Fruit fly (Drosophila melanogaster) whole organism, wandering third instar larva: ENCODE data around the gene tgo.
A peak's percentile ranks its signal among the peaks of the same experiment; 100 is the strongest.

Experiments used
- Abd-B ChIP-seq: fragments of >200 bp; optimal IDR thresholded peaks from 2 replicates; lab custom pipeline; 2017; ENCODE audit warnings: missing biosample characterization, missing genetic modification characterization
- CG32264 ChIP-seq: fragments of 200-800 bp; sonication (Bioruptor generic); optimal IDR thresholded peaks from 2 replicates; lab custom pipeline; 2016; ENCODE audit warnings: missing biosample characterization, missing genetic modification characterization
- CG9705 ChIP-seq: fragments of 200-800 bp; sonication (Bioruptor generic); optimal IDR thresholded peaks from 2 replicates; lab custom pipeline; 2018; ENCODE audit warnings: missing biosample characterization, mild to moderate bottlenecking, missing genetic modification characterization
- CrebA ChIP-seq: fragments of 200-800 bp; sonication (Bioruptor generic); optimal IDR thresholded peaks from 2 replicates; lab custom pipeline; 2016; ENCODE audit warnings: missing biosample characterization, mild to moderate bottlenecking, missing genetic modification characterization, borderline replicate concordance
- Dfd ChIP-seq: fragments of >200 bp; optimal IDR thresholded peaks from 2 replicates; lab custom pipeline; 2017; ENCODE audit warnings: missing biosample characterization, missing genetic modification characterization
- Dif ChIP-seq: fragments of 200-275, 200-300 bp; sonication (Bioruptor generic); optimal IDR thresholded peaks from 2 replicates; lab custom pipeline; 2018; ENCODE audit warnings: missing biosample characterization, missing genetic modification characterization; ENCODE audit not compliant: partially characterized antibody
- GATAd ChIP-seq: sonication (Bioruptor generic); optimal IDR thresholded peaks from 2 replicates; lab custom pipeline; 2016; ENCODE audit warnings: missing biosample characterization, missing genetic modification characterization
- HLH106 ChIP-seq: fragments of 200-800 bp; optimal IDR thresholded peaks from 3 replicates; lab custom pipeline; 2019; ENCODE audit warnings: missing biosample characterization, mild to moderate bottlenecking, missing genetic modification characterization, moderate library complexity
- Hr78 ChIP-seq: fragments of >200 bp; optimal IDR thresholded peaks from 2 replicates; lab custom pipeline; 2017; ENCODE audit warnings: missing biosample characterization, missing genetic modification characterization
- Hr83 ChIP-seq: fragments of 200-300 bp; sonication (Bioruptor generic); optimal IDR thresholded peaks from 2 replicates; lab custom pipeline; 2016; ENCODE audit warnings: missing biosample characterization, mild to moderate bottlenecking, missing genetic modification characterization, moderate library complexity; ENCODE audit not compliant: poor library complexity, severe bottlenecking
- Jra ChIP-seq: sonication (Bioruptor generic); optimal IDR thresholded peaks from 2 replicates; lab custom pipeline; 2016; ENCODE audit warnings: missing biosample characterization, missing genetic modification characterization
- Mio ChIP-seq: sonication (Bioruptor generic); optimal IDR thresholded peaks from 2 replicates; lab custom pipeline; 2016; ENCODE audit warnings: missing biosample characterization, missing genetic modification characterization
- Myc ChIP-seq: fragments of >200 bp; optimal IDR thresholded peaks from 2 replicates; lab custom pipeline; 2017
- N ChIP-seq: fragments of >200 bp; optimal IDR thresholded peaks from 2 replicates; lab custom pipeline; 2018; ENCODE audit warnings: missing biosample characterization, missing external identifiers, missing genetic modification characterization
- OdsH ChIP-seq: fragments of 200-800 bp; sonication (Bioruptor generic); optimal IDR thresholded peaks from 2 replicates; lab custom pipeline; 2016; ENCODE audit warnings: missing biosample characterization, mild to moderate bottlenecking, missing genetic modification characterization
- Rel ChIP-seq, 2 experiments: fragments of 200-800 bp; sonication (Bioruptor generic) in 1 of 2; optimal IDR thresholded peaks; 2 replicates in 1 of 2; 3 replicates in 1 of 2; lab custom pipeline; 2016 to 2019; ENCODE audit warnings: mild to moderate bottlenecking in 2 of 2, missing biosample characterization in 2 of 2, missing genetic modification characterization in 2 of 2, moderate library complexity in 1 of 2
- Sp1 ChIP-seq: fragments of 200-800 bp; sonication (Bioruptor generic); optimal IDR thresholded peaks from 3 replicates; lab custom pipeline; 2019; ENCODE audit warnings: missing biosample characterization, mild to moderate bottlenecking, missing genetic modification characterization, moderate library complexity
- Vsx2 ChIP-seq: fragments of 200-300, 225-300 bp; sonication (Bioruptor generic); optimal IDR thresholded peaks from 2 replicates; lab custom pipeline; 2018; ENCODE audit warnings: missing biosample characterization, missing genetic modification characterization; ENCODE audit not compliant: partially characterized antibody
- br ChIP-seq: fragments of 200-800 bp; sonication (Bioruptor generic); optimal IDR thresholded peaks from 2 replicates; lab custom pipeline; 2016; ENCODE audit warnings: missing biosample characterization, missing genetic modification characterization
- brk ChIP-seq: fragments of 200-800 bp; sonication (Bioruptor generic); optimal IDR thresholded peaks from 2 replicates; lab custom pipeline; 2016; ENCODE audit warnings: missing biosample characterization, mild to moderate bottlenecking, missing genetic modification characterization
- dl ChIP-seq, 2 experiments: fragments of 175-275, 200-275 bp in 1 of 2; fragments of 200-275 bp in 1 of 2; sonication (Bioruptor generic); optimal IDR thresholded peaks; lab custom pipeline; 2018; ENCODE audit warnings: mild to moderate bottlenecking in 2 of 2, missing biosample characterization in 2 of 2, missing genetic modification characterization in 2 of 2, moderate library complexity in 2 of 2; ENCODE audit not compliant: partially characterized antibody in 2 of 2, insufficient read depth in 1 of 2
- dmrt93B ChIP-seq: fragments of 200-800 bp; sonication (Bioruptor generic); optimal IDR thresholded peaks from 2 replicates; lab custom pipeline; 2018; ENCODE audit warnings: missing biosample characterization, mild to moderate bottlenecking, missing genetic modification characterization
- dsf ChIP-seq: sonication (Bioruptor generic); optimal IDR thresholded peaks from 2 replicates; lab custom pipeline; 2016; ENCODE audit warnings: missing biosample characterization, missing genetic modification characterization, borderline replicate concordance
- ey ChIP-seq: fragments of 200-800 bp; sonication (Bioruptor generic); optimal IDR thresholded peaks from 2 replicates; lab custom pipeline; 2016; ENCODE audit warnings: missing biosample characterization, missing genetic modification characterization
- foxo ChIP-seq, 2 experiments: fragments of 200-800 bp; sonication (Bioruptor generic); optimal IDR thresholded peaks; 2 replicates in 1 of 2; 3 replicates in 1 of 2; lab custom pipeline; 2016 to 2017; ENCODE audit warnings: missing biosample characterization in 2 of 2, missing genetic modification characterization in 2 of 2
- fru ChIP-seq: fragments of 200-800 bp; sonication (Bioruptor generic); optimal IDR thresholded peaks from 3 replicates; lab custom pipeline; 2016; ENCODE audit warnings: missing biosample characterization, mild to moderate bottlenecking, missing genetic modification characterization
- h ChIP-seq: fragments of 200-800 bp; sonication (Bioruptor generic); optimal IDR thresholded peaks from 3 replicates; lab custom pipeline; 2016; ENCODE audit warnings: missing biosample characterization, mild to moderate bottlenecking, missing genetic modification characterization
- jim ChIP-seq: fragments of 175-275, 200-325 bp; sonication (Bioruptor generic); optimal IDR thresholded peaks from 2 replicates; lab custom pipeline; 2016; ENCODE audit warnings: missing biosample characterization, mild to moderate bottlenecking, missing genetic modification characterization
- lola ChIP-seq: fragments of >200 bp; optimal IDR thresholded peaks from 2 replicates; lab custom pipeline; 2017; ENCODE audit warnings: missing biosample characterization, missing genetic modification characterization
- psq ChIP-seq: fragments of 200-800 bp; sonication (Bioruptor generic); optimal IDR thresholded peaks from 3 replicates; lab custom pipeline; 2017; ENCODE audit warnings: missing biosample characterization, mild to moderate bottlenecking, missing genetic modification characterization, moderate library complexity
- rgr ChIP-seq: fragments of 200-800 bp; sonication (Bioruptor generic); optimal IDR thresholded peaks from 3 replicates; lab custom pipeline; 2016; ENCODE audit warnings: missing biosample characterization, mild to moderate bottlenecking, missing genetic modification characterization
- sage ChIP-seq: fragments of 200-800 bp; sonication (Bioruptor generic); optimal IDR thresholded peaks from 2 replicates; lab custom pipeline; 2016; ENCODE audit warnings: missing biosample characterization, mild to moderate bottlenecking, missing genetic modification characterization
- sv ChIP-seq: fragments of 200-800 bp; sonication (Bioruptor generic); optimal IDR thresholded peaks from 3 replicates; lab custom pipeline; 2016; ENCODE audit warnings: missing biosample characterization, missing genetic modification characterization
- tai ChIP-seq: sonication (Bioruptor generic); optimal IDR thresholded peaks from 2 replicates; lab custom pipeline; 2016; ENCODE audit warnings: missing biosample characterization, missing genetic modification characterization
- usp ChIP-seq: fragments of >200 bp; optimal IDR thresholded peaks from 2 replicates; lab custom pipeline; 2017; ENCODE audit warnings: missing biosample characterization, missing genetic modification characterization
- woc ChIP-seq: sonication (Bioruptor generic); optimal IDR thresholded peaks from 2 replicates; lab custom pipeline; 2016; ENCODE audit warnings: missing biosample characterization, mild to moderate bottlenecking, missing genetic modification characterization

Gene tgo

DNA sequence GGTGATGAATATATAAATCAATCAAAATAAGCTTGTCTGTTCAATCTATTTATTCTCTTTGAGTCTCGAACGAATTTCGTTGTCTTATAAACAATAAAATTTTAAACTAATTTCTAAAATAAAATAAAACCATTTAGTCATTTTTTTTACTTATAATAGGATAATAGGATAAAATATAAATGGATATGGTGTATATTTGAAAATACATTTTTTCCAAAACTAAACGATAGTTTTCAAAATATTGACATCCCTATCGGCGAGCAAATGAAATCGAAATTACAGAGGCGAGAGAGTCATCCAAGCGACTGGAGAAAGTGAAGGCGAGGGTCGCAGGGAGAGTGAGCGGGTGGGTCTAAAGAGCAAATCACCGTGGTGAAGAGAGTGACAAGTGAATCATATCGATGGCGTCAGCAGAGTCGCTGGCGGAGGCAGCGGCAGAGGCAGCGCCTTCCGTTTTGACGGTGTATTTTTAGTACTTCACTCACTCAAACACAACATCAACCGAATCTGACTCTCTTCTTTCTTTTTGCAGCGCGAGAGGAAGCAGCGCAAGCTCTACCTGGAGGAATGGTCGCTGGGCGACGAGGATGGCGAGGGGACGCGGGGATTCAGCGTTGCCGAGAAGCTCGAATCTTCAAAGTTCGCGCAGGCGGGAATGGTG is 37.7 kb upstream of the tgo start (continued):
- peak; percentile 83 to 90 for TF ChIP-seq dl (GFP tag; optimal IDR thresholded peaks at IDR 0.05; lab: Kevin White, UChicago; ENCODE audit: insufficient read depth in 1 of 2, partially characterized antibody in 2 of 2)
- TF ChIP-seq brk (GFP tag; lab: Kevin White, UChicago) = no peak
- TF ChIP-seq tai (GFP tag; lab: Kevin White, UChicago) = no peak
- no peak for TF ChIP-seq Dfd
- TF ChIP-seq Myc (lab: Kevin White, UChicago) = no peak

DNA sequence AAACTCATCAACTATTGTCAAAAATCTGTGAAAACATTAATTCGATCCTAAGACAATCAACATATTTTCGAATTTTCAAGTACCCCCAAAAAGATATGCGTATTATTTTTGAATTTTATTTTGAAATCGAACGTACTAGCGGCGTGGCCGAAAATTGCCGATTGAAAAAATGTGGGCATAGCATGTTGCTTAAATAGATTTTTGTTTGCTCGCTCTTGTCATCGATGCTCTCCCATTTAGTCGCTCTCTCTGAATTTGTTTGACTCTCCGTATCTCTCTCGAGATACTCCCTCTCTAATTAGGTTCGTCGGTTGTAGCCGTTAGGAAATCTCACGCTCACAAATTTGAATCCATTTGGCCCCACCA is 37.2 kb upstream of the tgo start:
- TF ChIP-seq usp (GFP tag; lab: Kevin White, UChicago) = no peak
- TF ChIP-seq OdsH (GFP tag; lab: Kevin White, UChicago) = no peak
- TF ChIP-seq Dif (GFP tag; lab: Kevin White, UChicago) = peak; percentile 91
- TF ChIP-seq Vsx2 (GFP tag; lab: Kevin White, UChicago) = peak; percentile 73
- TF ChIP-seq dl (GFP tag; optimal IDR thresholded peaks at IDR 0.05; lab: Kevin White, UChicago; ENCODE audit: insufficient read depth in 1 of 2, partially characterized antibody in 2 of 2) = peak; percentile 28 to 89
- TF ChIP-seq br (GFP tag; lab: Kevin White, UChicago) = no peak
- TF ChIP-seq ey (GFP tag; lab: Kevin White, UChicago) = no peak
- TF ChIP-seq foxo (GFP tag; optimal IDR thresholded peaks at IDR 0.05; lab: Kevin White, UChicago) = no peak

DNA sequence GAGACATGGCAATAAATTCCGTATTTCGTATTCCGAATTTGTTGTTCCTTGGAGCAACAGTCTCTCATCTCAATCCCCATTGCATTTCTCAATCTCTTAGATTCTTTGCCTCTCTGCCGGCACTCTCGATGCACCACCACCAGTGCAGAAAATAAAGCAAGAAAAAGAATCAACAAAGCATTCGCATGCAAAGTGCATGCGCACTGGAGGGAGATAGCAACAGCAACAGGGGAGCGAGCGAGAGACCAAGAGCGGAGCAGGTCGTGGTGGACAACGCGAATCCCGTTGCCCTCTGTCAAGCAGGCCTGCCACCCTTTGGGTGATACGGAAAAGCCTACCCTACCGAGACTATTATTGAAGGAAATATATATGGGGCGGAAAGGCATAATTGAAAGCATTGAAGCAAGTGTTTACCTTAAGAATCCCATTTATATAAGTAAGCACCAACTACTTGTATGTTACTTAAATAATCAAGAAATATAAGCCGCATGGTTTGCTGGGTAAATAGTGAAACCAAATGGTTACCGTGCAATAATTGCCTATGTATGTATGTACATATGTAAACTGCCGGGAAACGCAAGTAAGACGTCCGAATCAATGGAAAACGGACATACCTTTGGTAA is 36.7 kb upstream of the tgo start:
- peak; percentile 29 for TF ChIP-seq h
- no peak for TF ChIP-seq Hr78
- TF ChIP-seq OdsH (GFP tag; lab: Kevin White, UChicago) = no peak
- TF ChIP-seq dl (GFP tag; optimal IDR thresholded peaks at IDR 0.05; lab: Kevin White, UChicago; ENCODE audit: insufficient read depth in 1 of 2, partially characterized antibody in 2 of 2) = peak; percentile 52 to 53
- peak; percentile 69 for TF ChIP-seq Vsx2 (GFP tag; lab: Kevin White, UChicago)
- TF ChIP-seq dsf = no peak
- no peak for TF ChIP-seq CrebA
- TF ChIP-seq jim (GFP tag; lab: Kevin White, UChicago) = peak; percentile 60
- no peak for TF ChIP-seq CG32264 (GFP tag; lab: Kevin White, UChicago)
- no peak for TF ChIP-seq N (GFP tag; lab: Kevin White, UChicago)
- TF ChIP-seq Abd-B (GFP tag; lab: Kevin White, UChicago) = no peak
- TF ChIP-seq Dif (GFP tag; lab: Kevin White, UChicago) = peak; percentile 81
- TF ChIP-seq CG9705 = no peak
- TF ChIP-seq Hr83 = peak; percentile 51
- TF ChIP-seq tai (GFP tag; lab: Kevin White, UChicago) = no peak
- TF ChIP-seq, all 38 proteins: peak for 6

DNA sequence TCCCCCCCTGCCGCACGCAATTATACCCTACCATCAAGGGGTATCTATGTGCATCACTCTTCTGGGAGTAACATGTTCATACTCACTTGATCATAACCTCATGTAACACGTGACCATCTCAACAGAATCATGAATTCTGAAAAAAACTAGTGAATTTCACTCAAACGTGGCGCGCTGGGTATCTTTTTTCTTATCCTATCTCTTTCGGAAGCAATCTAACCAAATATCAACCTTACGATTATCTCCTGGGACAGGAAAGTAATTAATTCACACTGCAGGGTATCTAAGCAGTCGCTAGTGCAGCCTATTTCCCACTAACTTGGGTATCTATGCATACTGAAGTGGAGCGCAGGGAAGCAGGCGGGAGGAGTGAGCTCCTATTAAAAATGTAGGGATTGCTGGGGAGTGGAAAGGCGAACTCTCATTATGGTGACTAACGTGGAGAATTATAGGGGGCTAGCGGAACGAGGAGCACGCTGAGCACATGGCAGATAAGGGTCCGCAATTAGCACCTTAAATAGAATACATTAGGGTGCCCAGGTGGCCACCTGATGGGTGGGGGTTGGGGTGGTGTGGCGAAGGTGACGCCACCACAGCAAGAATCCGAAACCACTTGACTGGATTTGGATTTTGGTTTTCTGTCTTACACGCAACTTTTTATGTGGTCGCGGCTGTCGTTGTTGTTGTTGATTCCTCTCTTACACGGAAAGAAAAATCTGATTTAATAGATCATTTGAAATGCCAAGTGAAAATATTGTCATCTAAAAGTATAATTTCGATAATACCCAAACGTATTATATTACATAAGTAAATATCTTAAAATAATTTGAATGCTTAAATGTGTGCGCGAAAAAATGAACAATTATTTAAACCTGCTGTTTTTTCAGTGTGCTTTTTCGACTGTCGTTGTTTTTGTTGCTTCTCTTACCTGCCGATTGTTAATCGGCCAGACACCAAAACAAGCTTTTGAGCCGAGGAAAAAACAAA is 35.6 kb upstream of the tgo start:
- peak; percentile 50 to 96 for TF ChIP-seq foxo (GFP tag; optimal IDR thresholded peaks at IDR 0.05; lab: Kevin White, UChicago)
- TF ChIP-seq sage (GFP tag; lab: Kevin White, UChicago) = peak; percentile 92
- peak; percentile 89 for TF ChIP-seq dmrt93B
- TF ChIP-seq Sp1 (GFP tag; lab: Kevin White, UChicago) = peak; percentile 98
- TF ChIP-seq br (GFP tag; lab: Kevin White, UChicago) = peak; percentile 90
- TF ChIP-seq Rel (GFP tag; optimal IDR thresholded peaks at IDR 0.05; lab: Kevin White, UChicago) = no peak
- no peak for TF ChIP-seq Rel (tag; optimal IDR thresholded peaks at IDR 0.05; lab: Kevin White, UChicago)
- peak; percentile 88 for TF ChIP-seq psq (GFP tag; lab: Kevin White, UChicago)
- TF ChIP-seq Hr83 = peak; percentile 54
- peak; percentile 90 for TF ChIP-seq ey (GFP tag; lab: Kevin White, UChicago)
- no peak for TF ChIP-seq jim (GFP tag; lab: Kevin White, UChicago)
- TF ChIP-seq OdsH (GFP tag; lab: Kevin White, UChicago) = peak; percentile 96
- peak; percentile 68 for TF ChIP-seq sv
- TF ChIP-seq woc (GFP tag; lab: Kevin White, UChicago) = peak; percentile 87
- TF ChIP-seq Jra (GFP tag; lab: Kevin White, UChicago) = peak; percentile 71
- TF ChIP-seq h = peak; percentile 96
- TF ChIP-seq Dfd = no peak
- peak; percentile 44 for TF ChIP-seq Mio (GFP tag; lab: Kevin White, UChicago)
- TF ChIP-seq Vsx2 (GFP tag; lab: Kevin White, UChicago) = no peak
- no peak for TF ChIP-seq GATAd (GFP tag; lab: Kevin White, UChicago)
- no peak for TF ChIP-seq lola (GFP tag; lab: Kevin White, UChicago)
- peak; percentile 82 for TF ChIP-seq CG9705
- no peak for TF ChIP-seq Hr78
- TF ChIP-seq rgr (GFP tag; lab: Kevin White, UChicago) = peak; percentile 96
- no peak for TF ChIP-seq Myc (lab: Kevin White, UChicago)
- peak; percentile 95 for TF ChIP-seq brk (GFP tag; lab: Kevin White, UChicago)
- peak; percentile 81 for TF ChIP-seq CrebA
- TF ChIP-seq fru (GFP tag; lab: Kevin White, UChicago) = peak; percentile 92
- peak; percentile 97 for TF ChIP-seq HLH106 (tag; lab: Kevin White, UChicago)
- peak; percentile 81 for TF ChIP-seq CG32264 (GFP tag; lab: Kevin White, UChicago)
